Fruit fly (Drosophila melanogaster): ENCODE data around the gene CG5885.

- no peak for TF ChIP-seq CG8478 (optimal IDR thresholded peaks at IDR 0.05)
- TF ChIP-seq usp (GFP tag; optimal IDR thresholded peaks at IDR 0.05): no peak
- TF ChIP-seq Dll (optimal IDR thresholded peaks at IDR 0.05): no peak
- no peak for TF ChIP-seq EcR (GFP tag; optimal IDR thresholded peaks at IDR 0.05)
Measured at dm6 chr2L:9919218-9919617, 1.1 kb upstream of the CG5885 start.

Measured in whole organism.